Worm (Caenorhabditis elegans): ENCODE data around the gene C50F4.8.

- TF ChIP-seq nhr-76 (tag; optimal IDR thresholded peaks at IDR 0.05) = no peak
- no peak for TF ChIP-seq set-16 (GFP tag; IDR thresholded peaks at IDR 0.05)
- TF ChIP-seq ces-1 (GFP tag; optimal IDR thresholded peaks at IDR 0.05) = no peak
- TF ChIP-seq nhr-28 (tag; optimal IDR thresholded peaks at IDR 0.05) = peak; percentile 13
- TF ChIP-seq lin-39 (tag; optimal IDR thresholded peaks at IDR 0.05) = no peak
- TF ChIP-seq unc-62 (GFP tag; optimal IDR thresholded peaks at IDR 0.05 in 1 of 2) = no peak
- no peak for TF ChIP-seq unc-62 (tag; optimal IDR thresholded peaks at IDR 0.05)
Observed at ce11 chrV:9489411-9489810, 29.2 kb downstream of the C50F4.8 start, which contains the start of gene K06A4.10.

All from whole organism, L4 larva.